Worm (Caenorhabditis elegans) whole organism, L1 larva: ENCODE measurements around the gene cec-7.
A peak's percentile ranks its signal among the peaks of the same experiment; 100 is the strongest.

ENCODE experiments used
- C04F5.9 ChIP-seq: sonication (generic microtip); optimal IDR thresholded peaks from 2 replicates; lab custom pipeline; 2016; ENCODE audit warnings: missing genetic modification characterization, missing compliant biosample characterization
- C34B4.2 ChIP-seq: sonication (generic microtip); optimal IDR thresholded peaks from 2 replicates; lab custom pipeline; 2017; ENCODE audit warnings: mild to moderate bottlenecking, missing genetic modification characterization, missing compliant biosample characterization
- aha-1 ChIP-seq: fragments of 150-350 bp; optimal IDR thresholded peaks from 2 replicates; lab custom pipeline; 2014; ENCODE audit warnings: missing biosample characterization, missing genetic modification characterization
- aly-2 ChIP-seq: fragments of 150-350 bp; optimal IDR thresholded peaks from 2 replicates; lab custom pipeline; 2014; ENCODE audit warnings: missing biosample characterization, missing genetic modification characterization
- blmp-1 ChIP-seq: fragments of 150-350 bp; optimal IDR thresholded peaks from 2 replicates; lab custom pipeline; 2014; ENCODE audit warnings: missing biosample characterization, missing genetic modification characterization
- ceh-63 ChIP-seq: fragments of 200-800 bp; sonication (Bioruptor generic); optimal IDR thresholded peaks from 2 replicates; lab custom pipeline; 2018; ENCODE audit warnings: mild to moderate bottlenecking, missing genetic modification characterization, missing compliant biosample characterization
- ceh-8 ChIP-seq: fragments of 200-800 bp; sonication (Bioruptor generic); optimal IDR thresholded peaks from 2 replicates; lab custom pipeline; 2018; ENCODE audit warnings: mild to moderate bottlenecking, missing genetic modification characterization, moderate library complexity, missing compliant biosample characterization
- ceh-90 ChIP-seq: sonication (generic microtip); optimal IDR thresholded peaks from 2 replicates; lab custom pipeline; 2016; ENCODE audit warnings: missing genetic modification characterization, missing compliant biosample characterization
- dpl-1 ChIP-seq, 3 experiments: fragments of 150-350 bp in 2 of 3; sonication (generic microtip) in 1 of 3; optimal IDR thresholded peaks; 2 replicates each; lab custom pipeline; 2014 to 2017; ENCODE audit warnings: missing biosample characterization in 3 of 3, missing genetic modification characterization in 3 of 3, missing genetic modification reagents in 3 of 3
- dsc-1 ChIP-seq: sonication (generic microtip); optimal IDR thresholded peaks from 2 replicates; lab custom pipeline; 2016; ENCODE audit warnings: mild to moderate bottlenecking, missing genetic modification characterization, missing compliant biosample characterization
- efl-1 ChIP-seq, 4 experiments: fragments of 150-350 bp; optimal IDR thresholded peaks in 3 of 4; peaks in 1 of 4; 1 replicate in 1 of 4; 2 replicates in 3 of 4; lab custom pipeline; 2014; ENCODE audit warnings: missing biosample characterization in 2 of 4, missing genetic modification characterization in 2 of 4, missing genetic modification reagents in 2 of 4
- efl-3 ChIP-seq: fragments of 200-800 bp; sonication (Bioruptor generic); optimal IDR thresholded peaks from 2 replicates; lab custom pipeline; 2018; ENCODE audit warnings: mild to moderate bottlenecking, missing genetic modification characterization, missing compliant biosample characterization
- egl-13 ChIP-seq: sonication (generic microtip); optimal IDR thresholded peaks from 2 replicates; lab custom pipeline; 2016; ENCODE audit warnings: missing genotype, missing genetic modification reagents, missing genetic modification characterization, missing compliant biosample characterization
- elt-3 ChIP-seq, 6 experiments: fragments of 150-350 bp in 1 of 6; sonication (generic microtip); optimal IDR thresholded peaks; 2 replicates each; lab custom pipeline; 2017 to 2018; ENCODE audit warnings: missing biosample characterization in 6 of 6, missing genetic modification characterization in 6 of 6, inconsistent platforms in 1 of 6
- fkh-4 ChIP-seq: sonication (generic microtip); optimal IDR thresholded peaks from 2 replicates; lab custom pipeline; 2016; ENCODE audit warnings: missing compliant biosample characterization, missing genetic modification characterization, borderline replicate concordance
- fkh-8 ChIP-seq: sonication (generic microtip); optimal IDR thresholded peaks from 2 replicates; lab custom pipeline; 2016; ENCODE audit warnings: mild to moderate bottlenecking, missing genetic modification characterization, missing compliant biosample characterization
- fos-1 ChIP-seq: fragments of 150-350 bp; optimal IDR thresholded peaks from 2 replicates; lab custom pipeline; 2014; ENCODE audit warnings: missing biosample characterization, missing genetic modification characterization
- hlh-17 ChIP-seq: fragments of 200-800 bp; sonication (Bioruptor generic); optimal IDR thresholded peaks from 2 replicates; lab custom pipeline; 2018; ENCODE audit warnings: missing genetic modification characterization, mild to moderate bottlenecking, missing compliant biosample characterization, moderate library complexity, borderline replicate concordance
- hlh-4 ChIP-seq: sonication (generic microtip); optimal IDR thresholded peaks from 2 replicates; lab custom pipeline; 2016; ENCODE audit warnings: mild to moderate bottlenecking, missing genetic modification characterization, missing compliant biosample characterization
- hpl-2 ChIP-seq: fragments of 150-350 bp; optimal IDR thresholded peaks from 2 replicates; lab custom pipeline; 2014; ENCODE audit warnings: missing biosample characterization, missing genetic modification reagents, missing genetic modification characterization
- isw-1 ChIP-seq: fragments of 200-800 bp; sonication (Bioruptor generic); IDR thresholded peaks from 2 replicates; pipeline ENCODE4 v1.3.6; 2022; ENCODE audit warnings: missing genetic modification characterization, missing compliant biosample characterization
- jun-1 ChIP-seq: fragments of 150-350 bp; optimal IDR thresholded peaks from 2 replicates; lab custom pipeline; 2014; ENCODE audit warnings: missing biosample characterization, missing genetic modification reagents, missing genetic modification characterization
- lin-13 ChIP-seq: fragments of 150-350 bp; optimal IDR thresholded peaks from 2 replicates; lab custom pipeline; 2014; ENCODE audit warnings: missing biosample characterization, missing genetic modification reagents, missing genetic modification characterization
- lin-14 ChIP-seq: fragments of 200-800 bp; sonication (Bioruptor generic); optimal IDR thresholded peaks from 2 replicates; lab custom pipeline; 2018; ENCODE audit warnings: mild to moderate bottlenecking, missing genetic modification characterization, moderate library complexity, missing compliant biosample characterization
- lin-15B ChIP-seq: fragments of 150-350 bp; sonication (generic microtip); optimal IDR thresholded peaks from 3 replicates; lab custom pipeline; 2014; ENCODE audit warnings: missing biosample characterization, missing genetic modification characterization
- lin-35 ChIP-seq, 2 experiments: fragments of 150-350 bp; optimal IDR thresholded peaks; 2 replicates each; lab custom pipeline; 2014; ENCODE audit warnings: missing biosample characterization in 2 of 2, missing genetic modification characterization in 2 of 2, missing genetic modification reagents in 2 of 2
- lin-39 ChIP-seq: fragments of 150-350 bp; optimal IDR thresholded peaks from 2 replicates; lab custom pipeline; 2014; ENCODE audit warnings: missing biosample characterization, missing genetic modification reagents, missing genetic modification characterization
- lir-3 ChIP-seq: sonication (generic microtip); optimal IDR thresholded peaks from 2 replicates; lab custom pipeline; 2016; ENCODE audit warnings: mild to moderate bottlenecking, missing genetic modification characterization, moderate library complexity, missing compliant biosample characterization; ENCODE audit not compliant: poor library complexity
- nhr-11 ChIP-seq: fragments of 150-350 bp; optimal IDR thresholded peaks from 2 replicates; lab custom pipeline; 2014; ENCODE audit warnings: missing biosample characterization, missing genetic modification characterization
- nhr-12 ChIP-seq: sonication (generic microtip); optimal IDR thresholded peaks from 2 replicates; lab custom pipeline; 2017; ENCODE audit warnings: missing biosample characterization, missing genetic modification characterization
- nhr-20 ChIP-seq: sonication (generic microtip); optimal IDR thresholded peaks from 2 replicates; lab custom pipeline; 2016; ENCODE audit warnings: mild to moderate bottlenecking, missing genetic modification characterization, missing compliant biosample characterization
- nhr-237 ChIP-seq: fragments of 150-350 bp; optimal IDR thresholded peaks from 2 replicates; lab custom pipeline; 2014; ENCODE audit warnings: missing biosample characterization, missing genetic modification characterization
- nhr-28 ChIP-seq: fragments of 150-350 bp; optimal IDR thresholded peaks from 2 replicates; lab custom pipeline; 2014; ENCODE audit warnings: missing biosample characterization, missing genetic modification characterization
- nhr-47 ChIP-seq: sonication (generic microtip); optimal IDR thresholded peaks from 2 replicates; lab custom pipeline; 2016; ENCODE audit warnings: mild to moderate bottlenecking, missing genetic modification characterization, moderate library complexity, missing compliant biosample characterization
- nhr-77 ChIP-seq: fragments of 150-350 bp; optimal IDR thresholded peaks from 2 replicates; lab custom pipeline; 2014; ENCODE audit warnings: missing biosample characterization, missing genetic modification characterization
- nhr-85 ChIP-seq: sonication (generic microtip); peaks from one replicate; lab custom pipeline; 2016; ENCODE audit warnings: missing genetic modification characterization, inconsistent platforms, missing compliant biosample characterization
- nhr-90 ChIP-seq: sonication (generic microtip); optimal IDR thresholded peaks from 2 replicates; lab custom pipeline; 2016; ENCODE audit warnings: mild to moderate bottlenecking, missing genetic modification characterization, missing compliant biosample characterization; ENCODE audit not compliant: poor library complexity
- pax-3 ChIP-seq: fragments of 200-800 bp; sonication (Bioruptor generic); optimal IDR thresholded peaks from 2 replicates; lab custom pipeline; 2018; ENCODE audit warnings: mild to moderate bottlenecking, missing genetic modification characterization, moderate library complexity, missing compliant biosample characterization
- pqm-1 ChIP-seq: sonication (generic microtip); optimal IDR thresholded peaks from 3 replicates; lab custom pipeline; 2017; ENCODE audit warnings: missing biosample characterization, missing genetic modification characterization
- rnt-1 ChIP-seq: sonication (generic microtip); optimal IDR thresholded peaks from 2 replicates; lab custom pipeline; 2016; ENCODE audit warnings: mild to moderate bottlenecking, missing genetic modification characterization, moderate library complexity, missing compliant biosample characterization
- skn-1 ChIP-seq: fragments of 150-350 bp; optimal IDR thresholded peaks from 2 replicates; lab custom pipeline; 2014; ENCODE audit warnings: missing biosample characterization, missing genetic modification characterization
- snu-23 ChIP-seq: sonication (generic microtip); optimal IDR thresholded peaks from 2 replicates; lab custom pipeline; 2016; ENCODE audit warnings: missing genetic modification characterization, missing compliant biosample characterization
- sup-37 ChIP-seq: fragments of 200-800 bp; sonication (Bioruptor generic); optimal IDR thresholded peaks from 2 replicates; lab custom pipeline; 2018; ENCODE audit warnings: mild to moderate bottlenecking, missing genetic modification characterization, missing compliant biosample characterization
- tbx-2 ChIP-seq: sonication (generic microtip); optimal IDR thresholded peaks from 2 replicates; lab custom pipeline; 2016; ENCODE audit warnings: missing genetic modification characterization, missing compliant biosample characterization
- tlp-1 ChIP-seq: fragments of 150-350 bp; optimal IDR thresholded peaks from 2 replicates; lab custom pipeline; 2014; ENCODE audit warnings: missing biosample characterization, missing genetic modification characterization
- unc-130 ChIP-seq: fragments of 150-350 bp; optimal IDR thresholded peaks from 2 replicates; lab custom pipeline; 2017; ENCODE audit warnings: missing biosample characterization, missing genetic modification characterization, inconsistent platforms
- unc-30 ChIP-seq: sonication (generic microtip); optimal IDR thresholded peaks from 2 replicates; lab custom pipeline; 2017; ENCODE audit warnings: missing biosample characterization, missing genetic modification characterization
- vab-15 ChIP-seq: sonication (generic microtip); optimal IDR thresholded peaks from 2 replicates; lab custom pipeline; 2017; ENCODE audit warnings: missing genotype, mild to moderate bottlenecking, missing genetic modification characterization, missing compliant biosample characterization
- xbp-1 ChIP-seq: sonication (generic microtip); optimal IDR thresholded peaks from 2 replicates; lab custom pipeline; 2016; ENCODE audit warnings: missing genetic modification characterization, missing compliant biosample characterization
- ztf-11 ChIP-seq, 2 experiments: sonication (generic microtip); optimal IDR thresholded peaks; 2 replicates each; lab custom pipeline; 2016 to 2017; ENCODE audit warnings: missing genetic modification characterization in 2 of 2, missing biosample characterization in 1 of 2, missing compliant biosample characterization in 1 of 2
- ztf-4 ChIP-seq: fragments of 150-350 bp; optimal IDR thresholded peaks from 2 replicates; lab custom pipeline; 2014; ENCODE audit warnings: missing biosample characterization, missing genetic modification characterization

The cec-7 gene

ce11 chrIII:12904987-12905541 lies 27.7 kb upstream of the cec-7 start, which contains the start of gene cox-5A (continued):
- TF ChIP-seq efl-3 (GFP tag; lab: Kevin White, UChicago) = peak; percentile 93
- TF ChIP-seq nhr-237 (tag; lab: Kevin White, UChicago) = peak; percentile 97
- peak in 1 of 2 experiments; percentile 98 for TF ChIP-seq ztf-11 (tag; optimal IDR thresholded peaks at IDR 0.05; lab: Kevin White, UChicago)
- TF ChIP-seq nhr-12 (tag; lab: Kevin White, UChicago) = peak; percentile 61
- peak; percentile 99 for TF ChIP-seq xbp-1 (tag; lab: Kevin White, UChicago)
- TF ChIP-seq fos-1 (tag; lab: Kevin White, UChicago) = peak; percentile 99
- TF ChIP-seq lin-14 = peak; percentile 100
- TF ChIP-seq lin-35 (GFP tag; optimal IDR thresholded peaks at IDR 0.05; lab: Kevin White, UChicago) = peak; percentile 100
- peak in 5 of 6 experiments; percentile 83 to 99 (median 97) for TF ChIP-seq elt-3 (tag; optimal IDR thresholded peaks at IDR 0.05; lab: Kevin White, UChicago)
- peak; percentile 99 for TF ChIP-seq ztf-4 (tag; lab: Kevin White, UChicago)
- TF ChIP-seq nhr-85 = peak; percentile 99
- peak; percentile 100 for TF ChIP-seq dsc-1
- peak; percentile 96 for TF ChIP-seq vab-15 (tag; lab: Kevin White, UChicago)
- peak; percentile 98 for TF ChIP-seq aly-2 (tag; lab: Kevin White, UChicago)
- TF ChIP-seq hlh-4 (tag; lab: Kevin White, UChicago) = peak; percentile 12
- peak; percentile 100 for TF ChIP-seq tbx-2 (tag; lab: Kevin White, UChicago)
- TF ChIP-seq pax-3 (tag; lab: Kevin White, UChicago) = peak; percentile 99
- peak; percentile 93 for TF ChIP-seq hpl-2 (GFP tag; lab: Kevin White, UChicago)
- TF ChIP-seq lin-15B = peak; percentile 95
- TF ChIP-seq lin-13 = peak; percentile 99
- peak; percentile 100 for TF ChIP-seq nhr-20 (tag; lab: Kevin White, UChicago)
- TF ChIP-seq dpl-1 (GFP tag; optimal IDR thresholded peaks at IDR 0.05; lab: Kevin White, UChicago) = peak; percentile 100
- TF ChIP-seq nhr-47 = peak; percentile 100
- TF ChIP-seq hlh-17 = peak; percentile 36
- TF ChIP-seq nhr-77 = peak; percentile 98
- TF ChIP-seq unc-30 (tag; lab: Kevin White, UChicago) = peak; percentile 76
- TF ChIP-seq nhr-28 (tag; lab: Kevin White, UChicago) = peak; percentile 52
- TF ChIP-seq C04F5.9 (tag; lab: Kevin White, UChicago) = peak; percentile 96
- peak; percentile 100 for TF ChIP-seq fkh-8 (tag; lab: Kevin White, UChicago)
- peak; percentile 83 for TF ChIP-seq ceh-63 (GFP tag; lab: Kevin White, UChicago)
- TF ChIP-seq aha-1 (tag; lab: Kevin White, UChicago) = peak; percentile 96
- TF ChIP-seq blmp-1 (tag; lab: Kevin White, UChicago) = peak; percentile 86
- TF ChIP-seq ceh-8 (GFP tag; lab: Kevin White, UChicago) = peak; percentile 99
- TF ChIP-seq nhr-90 (tag; lab: Kevin White, UChicago) = peak; percentile 99
- peak; percentile 58 for TF ChIP-seq pqm-1 (tag; lab: Kevin White, UChicago)
- peak; percentile 99 for TF ChIP-seq isw-1 (GFP tag; lab: Robert Waterston, UW)
- peak; percentile 98 for TF ChIP-seq lin-39 (tag; lab: Kevin White, UChicago)
- peak; percentile 70 for TF ChIP-seq ceh-90 (tag; lab: Kevin White, UChicago)
- TF ChIP-seq C34B4.2 (tag; lab: Kevin White, UChicago) = peak; percentile 95
- TF ChIP-seq snu-23 = peak; percentile 100
- TF ChIP-seq nhr-11 (tag; lab: Kevin White, UChicago) = peak; percentile 94
- peak; percentile 99 for TF ChIP-seq sup-37 (GFP tag; lab: Kevin White, UChicago)
- TF ChIP-seq lir-3 (tag; lab: Kevin White, UChicago) = peak; percentile 94
- TF ChIP-seq egl-13 (tag; lab: Kevin White, UChicago) = peak; percentile 99
- TF ChIP-seq unc-130 = peak; percentile 99
- TF ChIP-seq skn-1 = peak; percentile 93
- peak; percentile 95 for TF ChIP-seq fkh-4 (tag; lab: Kevin White, UChicago)
- peak; percentile 99 for TF ChIP-seq rnt-1 (tag; lab: Kevin White, UChicago)
- no peak for TF ChIP-seq tlp-1 (tag; lab: Kevin White, UChicago)
- peak; percentile 96 to 100 for TF ChIP-seq efl-1 (optimal IDR thresholded peaks at IDR 0.05; lab: Kevin White, UChicago)
- TF ChIP-seq efl-1 (GFP tag; optimal IDR thresholded peaks at IDR 0.05 in 1 of 2; lab: Kevin White, UChicago) = peak; percentile 100
- TF ChIP-seq jun-1 = peak; percentile 99
